Worm (Caenorhabditis elegans) whole organism, dauer: ENCODE data around the gene com-1.

Experiments used
- unc-62 ChIP-seq: sonication (generic microtip); optimal IDR thresholded peaks from 2 replicates; lab custom pipeline; 2017; ENCODE audit warnings: missing biosample characterization, missing genetic modification reagents, missing genetic modification characterization

Gene com-1

DNA sequence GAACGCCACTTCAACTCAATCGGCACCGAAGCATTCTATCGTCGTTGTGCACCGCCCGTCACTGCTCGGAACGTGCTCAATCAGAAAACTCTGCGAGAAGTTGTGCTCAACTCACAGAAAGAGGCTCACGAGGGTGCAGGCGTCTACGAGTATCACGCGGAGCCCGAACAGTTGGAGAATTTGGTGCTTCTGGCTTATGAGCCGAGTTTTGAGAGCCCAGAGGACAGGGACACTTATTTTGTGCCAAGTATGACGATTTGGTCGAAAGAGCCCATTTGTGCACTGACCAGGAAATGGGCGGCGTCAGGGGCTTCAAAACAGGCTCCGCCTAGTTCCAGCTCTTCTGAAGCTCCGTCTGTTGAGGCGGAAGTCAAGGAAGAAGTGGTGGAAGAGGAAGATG lies 7.3 kb upstream of the com-1 start:
- no peak for TF ChIP-seq unc-62 (GFP tag; lab: Kevin White, UChicago)

DNA sequence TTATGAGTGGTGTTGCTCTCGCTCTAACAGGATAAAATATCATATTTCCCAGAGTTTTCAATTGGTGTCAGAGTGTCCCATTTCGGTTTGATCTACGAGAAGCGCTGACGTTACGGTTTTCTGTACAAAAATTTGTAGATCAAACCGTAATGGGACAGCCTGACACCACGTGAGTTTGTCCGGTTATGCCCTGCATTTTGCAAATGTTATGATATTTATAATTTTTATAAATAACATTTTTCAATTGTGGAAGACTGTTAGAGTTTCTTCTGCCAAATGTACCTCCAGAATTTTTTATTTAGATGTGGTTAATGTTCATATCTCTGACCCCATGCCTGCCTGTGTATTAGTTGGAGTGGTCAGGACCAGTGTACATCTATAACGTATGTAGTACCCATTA lies 1.9 kb upstream of the com-1 start, which contains the start of gene fbxb-87:
Gene fbxb-87 (plus strand): TSS at position 301 of the 400 bp plus-strand sequence.
- no peak for TF ChIP-seq unc-62 (GFP tag; lab: Kevin White, UChicago)

DNA sequence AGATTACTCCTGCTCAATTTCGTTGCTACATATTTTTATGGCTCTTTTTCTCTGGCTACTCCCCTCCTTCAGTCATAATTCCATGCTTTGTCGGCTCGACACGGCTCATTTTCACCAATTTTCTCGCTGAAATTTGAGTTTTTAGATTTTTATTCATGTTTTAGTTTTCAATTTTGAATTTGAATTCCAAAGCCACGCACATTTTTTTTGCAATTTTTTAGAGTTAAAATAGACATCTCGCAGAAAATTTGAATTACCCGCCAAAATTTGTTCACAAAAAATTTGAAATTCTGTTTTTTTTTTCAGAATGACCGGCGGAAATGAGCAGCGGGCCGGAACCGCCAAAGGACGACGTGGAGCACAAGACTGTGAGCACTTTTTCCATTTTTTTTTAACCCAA lies 6.2 kb downstream of the com-1 start, which contains the start of gene unc-119:
Gene unc-119 (plus strand): TSS at position 301 of the 400 bp plus-strand sequence.
- TF ChIP-seq unc-62 (GFP tag; lab: Kevin White, UChicago): no peak

- TF ChIP-seq unc-62 (GFP tag; lab: Kevin White, UChicago): no peak
Observed at ce11 chrIII:10903009-10903609, 6.9 kb downstream of the com-1 start.

DNA sequence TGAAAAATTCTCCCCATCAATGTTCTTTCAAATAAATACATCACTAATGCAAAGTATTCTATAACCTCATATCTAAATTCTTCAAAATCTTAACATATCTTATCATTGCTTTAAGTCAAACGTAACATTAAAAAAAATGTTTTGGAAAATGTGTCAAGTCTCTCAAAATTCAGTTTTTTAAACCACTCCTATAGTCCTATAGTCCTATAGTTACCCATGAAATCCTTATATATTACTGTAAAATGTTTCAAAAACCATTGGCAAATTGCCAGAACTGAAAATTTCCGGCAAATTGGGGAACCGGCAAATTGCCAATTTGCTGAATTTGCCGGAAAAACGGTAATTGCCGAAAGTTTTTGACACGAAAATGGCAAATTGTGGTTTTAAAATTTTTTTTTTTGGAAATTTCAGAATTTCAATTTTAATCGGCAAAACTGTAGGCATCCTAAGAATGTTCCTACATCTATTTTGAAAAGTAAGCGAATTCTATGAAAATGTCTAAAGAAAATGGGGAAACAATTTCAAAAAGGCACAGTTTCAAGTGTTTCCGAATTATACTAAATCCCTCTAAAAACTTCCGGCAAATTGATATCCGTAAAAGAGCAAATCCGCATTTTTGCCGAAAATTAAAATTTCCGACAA lies 8.3 kb downstream of the com-1 start:
- TF ChIP-seq unc-62 (GFP tag; lab: Kevin White, UChicago): no peak

DNA sequence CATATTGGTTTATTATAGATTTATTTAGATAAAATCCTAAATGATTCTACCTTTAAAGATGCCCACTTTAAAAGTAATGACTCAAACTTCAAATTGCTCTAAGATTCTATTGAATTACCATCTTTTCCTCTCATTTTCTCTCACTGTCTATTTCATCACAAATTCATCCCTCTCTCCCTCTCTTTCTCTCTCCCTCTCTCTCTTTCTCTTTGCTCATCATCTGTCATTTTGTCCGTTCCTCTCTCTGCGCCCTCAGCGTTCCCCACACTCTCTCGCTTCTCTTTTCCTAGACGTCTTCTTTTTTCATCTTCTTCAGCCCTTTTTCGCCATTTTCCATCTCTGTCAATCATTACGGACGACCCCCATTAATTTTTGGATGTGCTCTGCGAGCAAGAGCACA lies 8.9 kb downstream of the com-1 start:
- TF ChIP-seq unc-62 (GFP tag; lab: Kevin White, UChicago): no peak

DNA sequence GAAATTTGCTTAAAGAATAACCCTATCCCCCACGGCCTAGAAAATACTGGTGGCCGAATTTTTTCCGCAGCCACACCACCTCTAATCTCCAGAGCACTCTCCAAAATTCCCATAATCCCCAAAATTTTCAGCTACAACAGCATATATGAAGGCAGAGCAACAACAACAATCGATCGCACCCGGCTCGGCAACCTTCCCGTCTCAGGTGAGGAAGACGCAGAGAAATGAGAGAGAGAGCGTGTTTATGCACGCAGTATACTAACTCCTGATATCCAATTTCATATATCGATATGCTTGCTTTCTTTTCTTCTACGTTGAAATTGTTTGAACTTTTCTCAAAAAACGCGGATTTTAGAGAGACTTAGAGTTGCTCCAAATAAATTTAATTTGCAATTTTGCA lies 10.2 kb downstream of the com-1 start:
- no peak for TF ChIP-seq unc-62 (GFP tag; lab: Kevin White, UChicago)

ce11 chrIII:10907678-10908217 lies 11.6 kb downstream of the com-1 start:
- TF ChIP-seq unc-62 (GFP tag; lab: Kevin White, UChicago): no peak

DNA sequence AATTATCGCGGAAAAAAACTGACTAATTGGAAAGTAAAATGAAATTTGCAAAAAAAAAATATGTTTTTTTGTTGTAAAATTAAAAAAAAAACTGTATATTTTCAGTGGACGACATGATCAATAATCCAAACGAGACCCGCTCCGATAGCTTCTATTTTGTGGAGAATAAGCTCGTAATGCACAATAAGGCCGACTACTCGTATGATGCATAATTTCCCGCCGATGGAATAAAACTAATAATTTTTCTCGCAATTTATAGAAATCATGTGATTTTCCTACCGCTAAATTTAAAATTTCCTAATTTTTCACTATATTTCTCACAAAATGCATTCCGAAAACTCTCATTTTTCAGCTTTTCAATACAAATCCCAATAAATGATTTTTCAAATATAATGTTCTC lies 12.4 kb downstream of the com-1 start:
- TF ChIP-seq unc-62 (GFP tag; lab: Kevin White, UChicago): no peak

- TF ChIP-seq unc-62 (GFP tag; lab: Kevin White, UChicago): no peak
Observed at ce11 chrIII:10909166-10909565, 13.0 kb downstream of the com-1 start.

- no peak for TF ChIP-seq unc-62 (GFP tag; lab: Kevin White, UChicago)
Observed at ce11 chrIII:10911160-10911559, 15.0 kb downstream of the com-1 start, which contains the start of gene cut-6. TSS of gene cut-6 (plus strand) at chrIII:10911460.

DNA sequence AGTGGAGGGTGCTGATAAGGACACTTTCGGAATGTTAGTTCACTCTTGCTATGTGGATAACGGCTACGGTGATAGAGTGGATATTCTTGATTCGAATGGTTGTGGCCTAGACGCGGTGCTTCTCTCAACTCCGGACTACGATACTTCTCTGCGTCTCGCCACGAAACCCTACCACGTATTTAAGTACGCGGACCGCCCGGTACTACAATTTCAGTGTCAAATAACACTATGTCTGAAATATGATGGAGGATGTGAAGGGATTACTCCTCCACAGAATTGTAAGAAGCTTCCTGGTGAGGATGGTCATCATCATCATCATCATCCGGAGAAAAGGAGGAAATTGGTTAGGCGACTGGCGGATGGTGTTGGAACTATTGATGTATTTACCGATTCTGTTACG lies 18.8 kb downstream of the com-1 start:
- no peak for TF ChIP-seq unc-62 (GFP tag; lab: Kevin White, UChicago)

ce11 chrIII:10920044-10920443 lies 23.9 kb downstream of the com-1 start, which contains the start of gene vab-7:
TSS of gene vab-7 (plus strand) at chrIII:10920344.
- TF ChIP-seq unc-62 (GFP tag; lab: Kevin White, UChicago): no peak

DNA sequence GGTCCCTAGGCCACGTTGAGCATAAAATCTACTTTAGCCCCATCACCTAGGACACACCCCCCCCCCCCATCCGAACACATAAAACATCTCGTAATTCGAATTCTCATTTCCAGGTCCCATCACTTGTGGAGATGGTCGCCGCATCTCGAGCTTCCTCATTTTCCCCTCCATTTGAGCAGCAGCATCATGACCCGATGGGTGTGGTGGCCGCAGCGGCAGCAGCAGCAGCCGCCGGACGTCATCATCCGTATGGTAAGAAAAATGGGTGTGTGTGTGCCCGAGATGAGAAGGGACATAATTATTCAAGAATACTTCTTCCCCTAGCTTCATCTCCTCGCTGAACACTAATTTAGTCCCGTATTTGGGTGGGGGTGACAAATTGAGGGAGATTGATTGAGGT lies 25.3 kb downstream of the com-1 start:
- no peak for TF ChIP-seq unc-62 (GFP tag; lab: Kevin White, UChicago)

ce11 chrIII:10923539-10923938 lies 27.4 kb downstream of the com-1 start:
- no peak for TF ChIP-seq unc-62 (GFP tag; lab: Kevin White, UChicago)

DNA sequence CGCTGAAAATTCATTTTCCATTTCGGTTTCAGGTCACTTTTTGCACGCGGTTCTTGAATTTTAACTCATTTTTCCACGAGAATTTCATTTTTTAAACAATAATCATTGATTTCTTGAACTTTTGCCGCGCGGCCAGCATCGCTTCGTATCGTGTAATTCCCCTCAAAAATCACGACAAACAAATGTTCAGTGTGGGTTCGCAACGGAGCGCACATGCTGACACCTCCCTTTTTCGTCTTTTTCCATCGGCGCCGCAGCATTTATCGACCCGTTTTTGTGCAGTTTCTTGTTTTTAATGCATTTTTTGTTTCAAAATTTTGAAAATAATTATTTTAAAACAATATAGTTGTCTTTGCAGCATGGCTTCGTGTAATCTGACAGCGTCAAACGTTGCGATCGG lies 34.7 kb downstream of the com-1 start, which contains the start of gene M142.5:
Gene M142.5 (plus strand): TSS at position 352 of the 400 bp plus-strand sequence.
- no peak for TF ChIP-seq unc-62 (GFP tag; lab: Kevin White, UChicago)

- no peak for TF ChIP-seq unc-62 (GFP tag; lab: Kevin White, UChicago)
Observed at ce11 chrIII:10933331-10933730, 37.2 kb downstream of the com-1 start, which contains the start of gene M142.8. TSS of gene M142.8 (plus strand) at chrIII:10933631.
